Worm (Caenorhabditis elegans) whole organism, L4 larva: ENCODE results near the gene M03A8.3.

Experiments used
- R02D3.7 ChIP-seq: fragments of 150-350 bp; sonication (generic microtip); optimal IDR thresholded peaks from 3 replicates; lab custom pipeline; 2014; ENCODE audit warnings: missing biosample characterization, missing genetic modification characterization
- Y48G9A.11 ChIP-seq: fragments of 200-800 bp; sonication (Bioruptor generic); IDR thresholded peaks from 2 replicates; pipeline ENCODE4 v1.3.6; 2022; ENCODE audit warnings: missing genetic modification reagents, missing genetic modification characterization, missing compliant biosample characterization
- aha-1 ChIP-seq: fragments of 150-350 bp; peaks from one replicate; lab custom pipeline; 2014; ENCODE audit warnings: missing biosample characterization, missing genetic modification characterization
- ama-1 ChIP-seq: fragments of 150-350 bp; optimal IDR thresholded peaks from 2 replicates; lab custom pipeline; 2014; ENCODE audit warnings: inconsistent platforms, mixed read lengths
- ceh-32 ChIP-seq: sonication (generic microtip); optimal IDR thresholded peaks from 2 replicates; lab custom pipeline; 2016; ENCODE audit warnings: mild to moderate bottlenecking, missing genetic modification characterization, missing compliant biosample characterization; ENCODE audit not compliant: poor library complexity
- ceh-62 ChIP-seq: sonication (generic microtip); optimal IDR thresholded peaks from 2 replicates; lab custom pipeline; 2017; ENCODE audit warnings: missing biosample characterization, missing genetic modification characterization
- daf-16 ChIP-seq, 3 experiments: sonication (generic microtip); optimal IDR thresholded peaks; 2 replicates each; lab custom pipeline; 2016 to 2017; ENCODE audit warnings: missing genetic modification characterization in 3 of 3, missing genetic modification reagents in 3 of 3, mild to moderate bottlenecking in 2 of 3, missing compliant biosample characterization in 2 of 3, missing biosample characterization in 1 of 3, moderate library complexity in 1 of 3
- daf-8 ChIP-seq: fragments of 200-800 bp; sonication (Bioruptor generic); IDR thresholded peaks from 2 replicates; pipeline ENCODE4 v1.3.6; 2022; ENCODE audit warnings: missing genetic modification characterization, missing compliant biosample characterization
- dmd-6 ChIP-seq: fragments of 200-800 bp; sonication (Bioruptor generic); IDR thresholded peaks from 2 replicates; pipeline ENCODE4 v1.3.6; 2022; ENCODE audit warnings: missing genetic modification reagents, missing genetic modification characterization, missing compliant biosample characterization
- dmd-8 ChIP-seq: fragments of 200-800 bp; sonication (Bioruptor generic); IDR thresholded peaks from 2 replicates; pipeline ENCODE4 v1.3.6; 2022; ENCODE audit warnings: missing genetic modification characterization, missing compliant biosample characterization
- dve-1 ChIP-seq: sonication (generic microtip); optimal IDR thresholded peaks from 2 replicates; lab custom pipeline; 2017; ENCODE audit warnings: antibody characterized with exemption, mild to moderate bottlenecking, missing genetic modification characterization, missing compliant biosample characterization; ENCODE audit not compliant: insufficient read depth
- hif-1 ChIP-seq, 2 experiments: sonication (generic microtip); optimal IDR thresholded peaks; 2 replicates each; lab custom pipeline; 2016 to 2017; ENCODE audit warnings: missing compliant biosample characterization in 2 of 2, missing genetic modification characterization in 2 of 2, missing genetic modification reagents in 2 of 2, missing genotype in 2 of 2, mild to moderate bottlenecking in 1 of 2
- hlh-11 ChIP-seq: fragments of 200-800 bp; sonication (Bioruptor generic); optimal IDR thresholded peaks from 2 replicates; lab custom pipeline; 2018; ENCODE audit warnings: mild to moderate bottlenecking, missing genetic modification characterization, missing compliant biosample characterization
- hlh-30 ChIP-seq: sonication (generic microtip); optimal IDR thresholded peaks from 2 replicates; lab custom pipeline; 2017; ENCODE audit warnings: antibody characterized with exemption, mild to moderate bottlenecking, missing genetic modification characterization, missing compliant biosample characterization; ENCODE audit not compliant: insufficient read depth
- hmg-1.1 ChIP-seq: fragments of 200-800 bp; sonication (Bioruptor generic); IDR thresholded peaks from 2 replicates; pipeline ENCODE4 v1.3.6; 2022; ENCODE audit warnings: missing genetic modification reagents, missing genetic modification characterization, missing compliant biosample characterization
- lim-7 ChIP-seq: fragments of 200-800 bp; sonication (Bioruptor generic); IDR thresholded peaks from 2 replicates; pipeline ENCODE4 v1.3.6; 2022; ENCODE audit warnings: missing genetic modification characterization, missing compliant biosample characterization
- lin-29 ChIP-seq: fragments of 200-800 bp; sonication (Bioruptor generic); IDR thresholded peaks from 2 replicates; pipeline ENCODE4 v1.3.6; 2022; ENCODE audit warnings: missing genetic modification reagents, missing genetic modification characterization, missing compliant biosample characterization
- lin-38 ChIP-seq: fragments of 200-800 bp; sonication (Bioruptor generic); IDR thresholded peaks from 2 replicates; pipeline ENCODE4 v1.3.6; 2022; ENCODE audit warnings: missing genetic modification reagents, missing genetic modification characterization, missing compliant biosample characterization
- lir-3 ChIP-seq: sonication (generic microtip); optimal IDR thresholded peaks from 2 replicates; lab custom pipeline; 2016; ENCODE audit warnings: mild to moderate bottlenecking, missing genetic modification characterization, missing compliant biosample characterization
- lsy-2 ChIP-seq, 2 experiments: fragments of 150-350 bp in 1 of 2; sonication (generic microtip) in 1 of 2; optimal IDR thresholded peaks; 2 replicates each; lab custom pipeline; 2014 to 2017; ENCODE audit warnings: missing biosample characterization in 2 of 2, missing genetic modification characterization in 2 of 2
- madf-9 ChIP-seq: fragments of 200-800 bp; sonication (Bioruptor generic); conservative IDR thresholded peaks from 2 replicates; pipeline ENCODE4 v1.3.6; 2022; ENCODE audit warnings: missing genetic modification reagents, missing genetic modification characterization, missing compliant biosample characterization
- mdt-29 ChIP-seq: fragments of 200-800 bp; sonication (Bioruptor generic); IDR thresholded peaks from 2 replicates; pipeline ENCODE4 v1.3.6; 2022; ENCODE audit warnings: missing genetic modification reagents, missing genetic modification characterization, missing compliant biosample characterization
- mes-2 ChIP-seq: sonication (generic microtip); optimal IDR thresholded peaks from 2 replicates; lab custom pipeline; 2016; ENCODE audit warnings: missing genotype, mild to moderate bottlenecking, missing genetic modification characterization, missing compliant biosample characterization; ENCODE audit not compliant: poor library complexity, severe bottlenecking
- mxl-3 ChIP-seq: fragments of 200-800 bp; sonication (Bioruptor generic); optimal IDR thresholded peaks from 2 replicates; lab custom pipeline; 2018; ENCODE audit warnings: mild to moderate bottlenecking, missing genetic modification characterization, missing compliant biosample characterization
- nhr-102 ChIP-seq: sonication (generic microtip); optimal IDR thresholded peaks from 2 replicates; lab custom pipeline; 2016; ENCODE audit warnings: mild to moderate bottlenecking, missing genetic modification characterization, moderate library complexity, missing compliant biosample characterization
- nhr-11 ChIP-seq: fragments of 150-350 bp; optimal IDR thresholded peaks from 2 replicates; lab custom pipeline; 2014; ENCODE audit warnings: missing biosample characterization, missing genetic modification characterization
- nhr-237 ChIP-seq: sonication (generic microtip); optimal IDR thresholded peaks from 2 replicates; lab custom pipeline; 2017; ENCODE audit warnings: missing biosample characterization, missing genetic modification characterization
- nhr-25 ChIP-seq: sonication (generic microtip); optimal IDR thresholded peaks from 2 replicates; lab custom pipeline; 2017; ENCODE audit warnings: missing genetic modification characterization, mild to moderate bottlenecking, missing compliant biosample characterization, antibody characterized with exemption, moderate library complexity, borderline replicate concordance; ENCODE audit not compliant: insufficient read depth
- nhr-28 ChIP-seq: fragments of 150-350 bp; optimal IDR thresholded peaks from 2 replicates; lab custom pipeline; 2014; ENCODE audit warnings: missing biosample characterization, missing genetic modification characterization
- nhr-6 ChIP-seq: fragments of 150-350 bp; optimal IDR thresholded peaks from 2 replicates; lab custom pipeline; 2014; ENCODE audit warnings: missing biosample characterization, missing genetic modification characterization
- nhr-77 ChIP-seq: fragments of 150-350 bp; optimal IDR thresholded peaks from 2 replicates; lab custom pipeline; 2014; ENCODE audit warnings: missing biosample characterization, missing genetic modification characterization
- pha-4 ChIP-seq, 2 experiments: fragments of 150-350 bp in 1 of 2; fragments of 200-800 bp in 1 of 2; sonication (Bioruptor generic) in 1 of 2; IDR thresholded peaks in 1 of 2; optimal IDR thresholded peaks in 1 of 2; 2 replicates each; pipeline versions ENCODE4 v1.3.6 to Lab custom; 2014 to 2022; ENCODE audit warnings: missing genetic modification characterization in 2 of 2, missing genetic modification reagents in 2 of 2, missing biosample characterization in 1 of 2, missing compliant biosample characterization in 1 of 2
- php-3 ChIP-seq: fragments of 200-800 bp; sonication (Bioruptor generic); IDR thresholded peaks from 2 replicates; pipeline ENCODE4 v1.3.6; 2022; ENCODE audit warnings: missing genetic modification reagents, missing genetic modification characterization, missing compliant biosample characterization
- pqm-1 ChIP-seq: sonication (generic microtip); optimal IDR thresholded peaks from 2 replicates; lab custom pipeline; 2017; ENCODE audit warnings: missing biosample characterization, missing genetic modification characterization
- tag-97 ChIP-seq: fragments of 200-800 bp; sonication (Bioruptor generic); IDR thresholded peaks from 2 replicates; pipeline ENCODE4 v1.3.6; 2022; ENCODE audit warnings: missing genetic modification characterization, missing compliant biosample characterization
- tra-1 ChIP-seq: fragments of 200-800 bp; sonication (Bioruptor generic); IDR thresholded peaks from 2 replicates; pipeline ENCODE4 v1.3.6; 2022; ENCODE audit warnings: missing genetic modification reagents, missing genetic modification characterization, missing compliant biosample characterization
- unc-39 ChIP-seq: sonication (generic microtip); optimal IDR thresholded peaks from 2 replicates; lab custom pipeline; 2017; ENCODE audit warnings: missing biosample characterization, missing genetic modification characterization
- zip-11 ChIP-seq: fragments of 200-800 bp; sonication (Bioruptor generic); IDR thresholded peaks from 2 replicates; pipeline ENCODE4 v1.3.6; 2022; ENCODE audit warnings: missing genetic modification characterization, missing compliant biosample characterization

The M03A8.3 gene

ce11 chrX:6792281-6793003 lies 7.4 kb upstream of the M03A8.3 start (continued):
- TF ChIP-seq mxl-3, result no peak
- TF ChIP-seq nhr-102, result peak; percentile 25
- no peak for TF ChIP-seq hmg-1.1
- TF ChIP-seq dve-1 (tag; lab: Kevin White, UChicago), result peak; percentile 80
- TF ChIP-seq pha-4 (GFP tag; IDR thresholded peaks at IDR 0.05; lab: Robert Waterston, UW), result peak; percentile 65
- TF ChIP-seq pha-4 (tag; optimal IDR thresholded peaks at IDR 0.05; lab: Kevin White, UChicago), result no peak
- TF ChIP-seq tra-1 (GFP tag; lab: Robert Waterston, UW), result no peak
- peak; percentile 26; the same call in 1 of the 2 replicates for TF ChIP-seq lin-38
- no peak for TF ChIP-seq daf-16 (GFP tag; optimal IDR thresholded peaks at IDR 0.05; lab: Kevin White, UChicago)
- TF ChIP-seq daf-16 (tag; optimal IDR thresholded peaks at IDR 0.05; lab: Kevin White, UChicago), result peak; percentile 97
- no peak for TF ChIP-seq mes-2 (tag; lab: Kevin White, UChicago)
- peak; percentile 50 for TF ChIP-seq dmd-6
- no peak for TF ChIP-seq Y48G9A.11 (GFP tag; lab: Robert Waterston, UW)
- no peak for TF ChIP-seq daf-8 (GFP tag; lab: Robert Waterston, UW)
- no peak for TF ChIP-seq zip-11 (GFP tag; lab: Robert Waterston, UW)
- peak; percentile 95 for TF ChIP-seq aha-1 (tag; lab: Kevin White, UChicago)
- TF ChIP-seq lsy-2 (tag; optimal IDR thresholded peaks at IDR 0.05; lab: Kevin White, UChicago), result peak in 1 of 2 experiments; percentile 26

DNA sequence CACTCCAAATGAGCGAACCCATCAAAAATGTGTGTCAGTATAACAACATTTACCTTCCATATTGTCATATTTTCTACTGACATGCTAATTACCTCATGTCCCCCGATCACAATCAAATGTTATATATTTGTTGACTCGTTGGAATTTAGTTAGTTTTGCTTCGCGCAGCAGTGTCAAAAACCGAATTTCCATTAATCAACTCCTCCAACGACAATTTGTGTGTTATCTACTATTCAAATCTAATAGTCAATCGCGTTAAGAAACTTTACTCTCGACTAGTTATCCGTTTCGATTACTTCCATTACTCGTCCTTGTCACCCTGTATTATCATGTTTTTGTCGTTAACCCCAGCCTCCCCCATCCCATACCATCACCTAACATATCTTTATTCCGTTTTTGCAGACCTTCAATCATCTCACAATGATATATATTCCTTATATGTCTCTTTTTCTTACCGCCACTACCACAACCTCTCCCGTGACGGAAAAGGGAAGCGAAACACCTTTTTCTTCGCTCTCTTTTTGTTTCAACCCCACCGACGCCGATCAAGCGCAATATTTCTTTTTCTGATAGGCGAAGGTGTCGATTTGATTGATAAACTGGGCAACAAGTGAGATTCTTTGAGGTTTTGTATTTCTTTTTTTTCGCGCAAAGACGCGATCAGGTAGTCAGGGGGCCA lies 3.9 kb upstream of the M03A8.3 start:
- TF ChIP-seq ceh-62 (tag; lab: Kevin White, UChicago) (no peak), nhr-28 (tag; lab: Kevin White, UChicago) (peak; percentile 20), mes-2 (tag; lab: Kevin White, UChicago) (peak; percentile 26), hlh-11 (tag; lab: Kevin White, UChicago) (peak; percentile 25), tra-1 (GFP tag; lab: Robert Waterston, UW) (peak; percentile 56; the same call in 1 of the 2 replicates), hlh-30 (tag; lab: Kevin White, UChicago) (peak; percentile 20)

ce11 chrX:6801546-6801945 lies 1.7 kb downstream of the M03A8.3 start:
- TF ChIP-seq nhr-237 (tag; lab: Kevin White, UChicago) (no peak), lin-29 (no peak), Y48G9A.11 (GFP tag; lab: Robert Waterston, UW) (no peak)

DNA sequence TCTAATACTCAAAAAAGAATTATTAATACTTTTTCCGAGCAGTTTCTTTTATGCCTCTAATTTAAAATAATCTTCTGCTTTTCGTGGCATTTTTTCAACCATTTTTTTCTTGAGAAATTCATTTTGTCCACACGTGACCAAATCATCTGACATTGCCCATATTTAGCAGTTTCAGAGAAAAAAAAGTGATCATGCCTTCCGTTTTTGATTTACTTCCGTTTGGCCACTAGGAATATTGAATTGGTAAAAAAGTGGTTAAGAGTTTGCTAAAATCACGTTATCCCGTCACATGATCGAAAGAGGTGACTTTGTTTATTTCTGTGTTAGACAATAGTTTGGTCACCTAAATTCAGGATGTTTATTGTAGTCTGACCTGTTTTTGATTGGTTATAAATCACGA lies 4.6 kb downstream of the M03A8.3 start:
- peak; percentile 69 for TF ChIP-seq hlh-30 (tag; lab: Kevin White, UChicago)
- no peak for TF ChIP-seq unc-39 (tag; lab: Kevin White, UChicago)
- no peak for TF ChIP-seq dmd-8 (GFP tag; lab: Robert Waterston, UW)
- TF ChIP-seq nhr-11, result no peak
- no peak for TF ChIP-seq nhr-237 (tag; lab: Kevin White, UChicago)
- TF ChIP-seq hif-1 (tag; optimal IDR thresholded peaks at IDR 0.05; lab: Kevin White, UChicago), result peak in 1 of 2 experiments; percentile 35
- peak; percentile 87 for TF ChIP-seq aha-1 (tag; lab: Kevin White, UChicago)
- no peak for TF ChIP-seq ama-1

- TF ChIP-seq hif-1 (tag; optimal IDR thresholded peaks at IDR 0.05; lab: Kevin White, UChicago) (peak in 1 of 2 experiments; percentile 39), nhr-25 (peak; percentile 20), php-3 (GFP tag; lab: Robert Waterston, UW) (peak; percentile 69), aha-1 (tag; lab: Kevin White, UChicago) (peak; percentile 76), nhr-6 (tag; lab: Kevin White, UChicago) (peak; percentile 27), dmd-6 (peak; percentile 83), nhr-77 (tag; lab: Kevin White, UChicago) (peak; percentile 59), madf-9 (no peak), daf-16 (GFP tag; optimal IDR thresholded peaks at IDR 0.05; lab: Kevin White, UChicago) (no peak), daf-16 (tag; optimal IDR thresholded peaks at IDR 0.05; lab: Kevin White, UChicago) (peak; percentile 87), mdt-29 (GFP tag; lab: Robert Waterston, UW) (no peak), R02D3.7 (no peak), lsy-2 (tag; optimal IDR thresholded peaks at IDR 0.05; lab: Kevin White, UChicago) (peak in 1 of 2 experiments; percentile 60), lir-3 (no peak), lim-7 (GFP tag; lab: Robert Waterston, UW) (no peak), pqm-1 (tag; lab: Kevin White, UChicago) (peak; percentile 74), ceh-32 (tag; lab: Kevin White, UChicago) (no peak), dve-1 (tag; lab: Kevin White, UChicago) (peak; percentile 91), tag-97 (no peak)
These were observed 5.0 kb downstream of the M03A8.3 start for ce11 chrX:6804857-6805256.
